Worm (Caenorhabditis elegans) whole organism, young adult: ENCODE results near the gene F32H5.4.

Source experiments
- F22D6.2 ChIP-seq: sonication (generic microtip); optimal IDR thresholded peaks from 2 replicates; lab custom pipeline; 2016; ENCODE audit warnings: mild to moderate bottlenecking, missing genetic modification characterization, missing compliant biosample characterization
- F52B5.7 ChIP-seq: sonication (generic microtip); optimal IDR thresholded peaks from 2 replicates; lab custom pipeline; 2016; ENCODE audit warnings: mild to moderate bottlenecking, missing genetic modification characterization, missing compliant biosample characterization
- ama-1 ChIP-seq, 3 experiments: fragments of 150-350 bp in 1 of 3; sonication (generic microtip) in 2 of 3; optimal IDR thresholded peaks; 2 replicates each; lab custom pipeline; 2014 to 2018; ENCODE audit warnings: missing biosample characterization in 2 of 3, missing genetic modification characterization in 2 of 3, missing genetic modification reagents in 2 of 3
- athp-1 ChIP-seq: sonication (generic microtip); optimal IDR thresholded peaks from 2 replicates; lab custom pipeline; 2017; ENCODE audit warnings: mild to moderate bottlenecking, missing genetic modification characterization, missing compliant biosample characterization
- die-1 ChIP-seq: sonication (generic microtip); optimal IDR thresholded peaks from 2 replicates; lab custom pipeline; 2016; ENCODE audit warnings: missing genotype, mild to moderate bottlenecking, missing genetic modification characterization, missing compliant biosample characterization
- madf-6 ChIP-seq: fragments of 200-800 bp; sonication (Bioruptor generic); IDR thresholded peaks from 2 replicates; pipeline ENCODE4 v1.3.6; 2022; ENCODE audit warnings: missing genetic modification reagents, missing genetic modification characterization, missing compliant biosample characterization
- nhr-27 ChIP-seq: fragments of 200-800 bp; sonication (Bioruptor generic); optimal IDR thresholded peaks from 2 replicates; lab custom pipeline; 2018; ENCODE audit warnings: mild to moderate bottlenecking, missing genetic modification characterization, moderate library complexity, missing compliant biosample characterization
- snpc-4 ChIP-seq, 5 experiments: fragments of 150-350 bp in 1 of 5; sonication (generic microtip) in 4 of 5; optimal IDR thresholded peaks; 2 replicates each; lab custom pipeline; 2014 to 2018; ENCODE audit warnings: missing genetic modification characterization in 5 of 5, missing biosample characterization in 3 of 5, antibody characterized with exemption in 2 of 5, mild to moderate bottlenecking in 2 of 5, missing compliant biosample characterization in 2 of 5, missing genotype in 2 of 5, moderate library complexity in 2 of 5, missing genetic modification reagents in 1 of 5

DNA sequence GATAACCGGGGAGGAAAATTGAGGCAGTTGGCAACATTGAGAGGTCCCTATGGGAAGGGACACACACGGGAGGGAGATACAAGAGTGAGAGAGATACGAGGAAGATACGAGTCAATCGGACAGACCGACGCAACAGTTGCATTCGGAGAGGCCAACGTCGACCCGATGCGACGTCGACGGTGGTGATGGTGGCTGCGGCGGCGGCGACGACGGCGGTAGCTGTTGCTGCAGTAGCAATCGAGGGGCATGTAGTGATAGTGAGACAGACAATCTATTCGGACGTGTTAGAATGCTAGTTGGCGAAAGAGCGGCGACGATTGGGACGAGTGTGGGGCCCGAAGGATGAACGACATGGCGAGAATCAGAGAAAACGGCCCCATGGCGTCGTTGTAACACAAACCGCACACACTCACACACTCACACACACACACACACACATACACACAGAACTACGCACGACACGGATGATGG, 33.0 kb downstream of the F32H5.4 start:
- TF ChIP-seq nhr-27 (tag; lab: Kevin White, UChicago) (no peak), ama-1 (optimal IDR thresholded peaks at IDR 0.05; lab: Kevin White, UChicago) (no peak), ama-1 (GFP tag; optimal IDR thresholded peaks at IDR 0.05; lab: Kevin White, UChicago) (no peak), athp-1 (tag; lab: Kevin White, UChicago) (no peak), die-1 (tag; lab: Kevin White, UChicago) (no peak), F52B5.7 (tag; lab: Kevin White, UChicago) (no peak), snpc-4 (GFP tag; optimal IDR thresholded peaks at IDR 0.05; lab: Kevin White, UChicago) (no peak), snpc-4 (tag; optimal IDR thresholded peaks at IDR 0.05; lab: Kevin White, UChicago) (no peak), F22D6.2 (tag; lab: Kevin White, UChicago) (no peak), madf-6 (GFP tag; lab: Robert Waterston, UW) (no peak)
